Worm (Caenorhabditis elegans) whole organism, L3 larva: ENCODE results near the gene R102.2.

ENCODE experiments used
- R02D3.7 ChIP-seq: fragments of 150-350 bp; optimal IDR thresholded peaks from 2 replicates; lab custom pipeline; 2014; ENCODE audit warnings: missing biosample characterization, missing genetic modification characterization
- ceh-16 ChIP-seq: sonication (generic microtip); optimal IDR thresholded peaks from 2 replicates; lab custom pipeline; 2017; ENCODE audit warnings: missing biosample characterization, missing genetic modification characterization
- ceh-28 ChIP-seq: fragments of 150-350 bp; optimal IDR thresholded peaks from 2 replicates; lab custom pipeline; 2014; ENCODE audit warnings: missing biosample characterization, missing genetic modification reagents, missing genetic modification characterization
- ceh-82 ChIP-seq: fragments of 150-350 bp; optimal IDR thresholded peaks from 2 replicates; lab custom pipeline; 2014; ENCODE audit warnings: missing biosample characterization, missing genetic modification characterization
- egl-27 ChIP-seq: sonication (generic microtip); optimal IDR thresholded peaks from 4 replicates; lab custom pipeline; 2017; ENCODE audit warnings: missing biosample characterization, missing genetic modification reagents, missing genetic modification characterization
- hmg-11 ChIP-seq: sonication (generic microtip); optimal IDR thresholded peaks from 2 replicates; lab custom pipeline; 2016; ENCODE audit warnings: missing genetic modification characterization, missing compliant biosample characterization
- lin-15B ChIP-seq: fragments of 150-350 bp; optimal IDR thresholded peaks from 2 replicates; lab custom pipeline; 2014; ENCODE audit warnings: missing biosample characterization, missing genetic modification characterization
- mdl-1 ChIP-seq: fragments of 150-350 bp; optimal IDR thresholded peaks from 2 replicates; lab custom pipeline; 2014; ENCODE audit warnings: missing biosample characterization, missing genetic modification characterization
- mml-1 ChIP-seq: fragments of 150-350 bp; sonication (generic microtip); optimal IDR thresholded peaks from 3 replicates; lab custom pipeline; 2014; ENCODE audit warnings: missing biosample characterization, missing genetic modification characterization
- nhr-237 ChIP-seq: fragments of 150-350 bp; optimal IDR thresholded peaks from 2 replicates; lab custom pipeline; 2014; ENCODE audit warnings: missing biosample characterization, missing genetic modification characterization
- skn-1 ChIP-seq: fragments of 150-350 bp; optimal IDR thresholded peaks from 2 replicates; lab custom pipeline; 2014; ENCODE audit warnings: missing biosample characterization, missing genetic modification characterization
- ztf-11 ChIP-seq: fragments of 150-350 bp; optimal IDR thresholded peaks from 2 replicates; lab custom pipeline; 2014; ENCODE audit warnings: missing biosample characterization, missing genetic modification characterization

DNA sequence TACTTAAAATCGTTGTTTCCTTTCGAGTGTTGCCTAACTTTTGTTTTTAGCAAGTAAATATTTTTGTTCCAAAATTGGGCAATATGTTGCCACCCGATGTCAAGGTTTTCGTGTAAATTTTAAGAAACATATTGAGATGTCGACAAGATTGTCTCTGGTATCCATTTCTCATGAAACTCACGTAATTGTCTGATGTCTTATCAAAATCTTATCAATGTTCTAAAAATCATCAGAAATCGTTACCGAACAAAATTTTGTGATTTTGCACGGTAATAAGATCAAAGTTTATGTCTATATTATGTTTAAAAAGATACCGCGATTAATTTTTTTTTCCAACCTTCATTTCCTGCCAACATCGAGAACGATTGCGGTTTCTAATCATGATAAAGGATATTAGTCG is 11.6 kb downstream of the R102.2 start:
- TF ChIP-seq hmg-11 (tag; lab: Kevin White, UChicago) (no peak), nhr-237 (tag; lab: Kevin White, UChicago) (no peak), ceh-16 (tag; lab: Kevin White, UChicago) (no peak), skn-1 (tag; lab: Kevin White, UChicago) (no peak), ceh-82 (no peak), mdl-1 (tag; lab: Kevin White, UChicago) (no peak), R02D3.7 (no peak), egl-27 (tag; lab: Kevin White, UChicago) (no peak), lin-15B (tag; lab: Kevin White, UChicago) (no peak), ztf-11 (no peak), mml-1 (tag; lab: Kevin White, UChicago) (no peak), ceh-28 (tag; lab: Kevin White, UChicago) (no peak)
